Fruit fly (Drosophila melanogaster) whole organism, embryonic: ENCODE data around the gene cnir.
A peak's percentile ranks its signal among the peaks of the same experiment; 100 is the strongest.

Experiments
- Asciz ChIP-seq: fragments of 200-800 bp; sonication (Bioruptor generic); optimal IDR thresholded peaks from 2 replicates; lab custom pipeline; 2017; ENCODE audit warnings: missing biosample characterization, mild to moderate bottlenecking, missing genetic modification characterization, missing genetic modification reagents
- Bdp1 ChIP-seq: fragments of 200-800 bp; sonication (Bioruptor generic); optimal IDR thresholded peaks from 3 replicates; lab custom pipeline; 2016; ENCODE audit warnings: missing biosample characterization, missing genetic modification characterization
- CG10366 ChIP-seq: fragments of 200-800 bp; sonication (Bioruptor generic); IDR thresholded peaks from 2 replicates; pipeline ENCODE4 v1.3.6; 2022; ENCODE audit warnings: missing biosample characterization, missing genetic modification characterization
- CG11695 ChIP-seq: fragments of 200-800 bp; sonication (Bioruptor generic); IDR thresholded peaks from 3 replicates; pipeline ENCODE4 v1.3.6; 2022; ENCODE audit warnings: missing biosample characterization, missing genetic modification characterization
- CG13287 ChIP-seq: fragments of 200-800 bp; sonication (Bioruptor generic); IDR thresholded peaks from 2 replicates; pipeline ENCODE4 v1.3.6; 2022; ENCODE audit warnings: missing biosample characterization, missing genetic modification characterization; ENCODE audit not compliant: partially characterized antibody
- CG13424 ChIP-seq: fragments of 200-800 bp; sonication (Bioruptor generic); optimal IDR thresholded peaks from 2 replicates; lab custom pipeline; 2019; ENCODE audit warnings: missing biosample characterization, mild to moderate bottlenecking, missing genetic modification characterization, moderate library complexity
- CG16863 ChIP-seq: fragments of 200-800 bp; sonication (Bioruptor generic); optimal IDR thresholded peaks from 3 replicates; lab custom pipeline; 2016; ENCODE audit warnings: missing biosample characterization, missing genetic modification characterization
- CG18599 ChIP-seq: fragments of 200-800 bp; sonication (Bioruptor generic); optimal IDR thresholded peaks from 3 replicates; lab custom pipeline; 2017; ENCODE audit warnings: missing biosample characterization, missing genetic modification characterization, mild to moderate bottlenecking, moderate library complexity, missing genetic modification reagents
- CG34224 ChIP-seq: fragments of 200-800 bp; sonication (Bioruptor generic); IDR thresholded peaks from 3 replicates; pipeline ENCODE4 v1.3.6; 2022; ENCODE audit warnings: missing biosample characterization, missing genetic modification characterization; ENCODE audit not compliant: partially characterized antibody
- CG43689 ChIP-seq: fragments of 200-800 bp; sonication (Bioruptor generic); IDR thresholded peaks from 2 replicates; pipeline ENCODE4 v1.3.6; 2022; ENCODE audit warnings: missing biosample characterization, missing genetic modification characterization
- CG7556 ChIP-seq: fragments of 200-800 bp; sonication (Bioruptor generic); optimal IDR thresholded peaks from 2 replicates; lab custom pipeline; 2017; ENCODE audit warnings: missing biosample characterization, mild to moderate bottlenecking, missing genetic modification characterization
- CG7786 ChIP-seq: fragments of 200-800 bp; sonication (Bioruptor generic); optimal IDR thresholded peaks from 2 replicates; lab custom pipeline; 2016; ENCODE audit warnings: missing biosample characterization, missing genetic modification characterization
- CG7963 ChIP-seq: fragments of 200-800 bp; sonication (Bioruptor generic); IDR thresholded peaks from 3 replicates; pipeline ENCODE4 v1.3.6; 2022; ENCODE audit warnings: missing biosample characterization, missing genetic modification characterization; ENCODE audit not compliant: partially characterized antibody
- CG8924 ChIP-seq: fragments of 200-800 bp; optimal IDR thresholded peaks from 3 replicates; lab custom pipeline; 2019; ENCODE audit warnings: missing biosample characterization, mild to moderate bottlenecking, missing genetic modification characterization, moderate library complexity
- CG9727 ChIP-seq: fragments of 200-800 bp; sonication (Bioruptor generic); optimal IDR thresholded peaks from 3 replicates; lab custom pipeline; 2017; ENCODE audit warnings: missing biosample characterization, mild to moderate bottlenecking, missing genetic modification characterization
- CG9817 ChIP-seq: fragments of 200-800 bp; sonication (Bioruptor generic); optimal IDR thresholded peaks from 2 replicates; lab custom pipeline; 2018; ENCODE audit warnings: missing biosample characterization, mild to moderate bottlenecking, missing genetic modification characterization, moderate library complexity
- D19A ChIP-seq: fragments of 200-800 bp; optimal IDR thresholded peaks from 3 replicates; lab custom pipeline; 2019; ENCODE audit warnings: missing biosample characterization, mild to moderate bottlenecking, missing genetic modification characterization, moderate library complexity
- Dll ChIP-seq: fragments of 200-800 bp; sonication (Bioruptor generic); IDR thresholded peaks from 4 replicates; pipeline ENCODE4 v1.3.6; 2022; ENCODE audit warnings: missing biosample characterization, missing genetic modification characterization; ENCODE audit not compliant: partially characterized antibody
- Dp ChIP-seq: fragments of 200-800 bp; sonication (Bioruptor generic); optimal IDR thresholded peaks from 2 replicates; lab custom pipeline; 2018; ENCODE audit warnings: missing biosample characterization, mild to moderate bottlenecking, missing genetic modification characterization, moderate library complexity
- E2f2 ChIP-seq: fragments of 200-800 bp; sonication (Bioruptor generic); IDR thresholded peaks from 2 replicates; pipeline ENCODE4 v1.3.6; 2022; ENCODE audit warnings: missing biosample characterization, missing genetic modification characterization
- Ets65A ChIP-seq: fragments of 200-800 bp; sonication (Bioruptor generic); peaks from one replicate; lab custom pipeline; 2016; ENCODE audit warnings: missing biosample characterization, missing genetic modification characterization
- HLHmδ ChIP-seq: fragments of 200-800 bp; sonication (Bioruptor generic); optimal IDR thresholded peaks from 2 replicates; lab custom pipeline; 2018; ENCODE audit warnings: missing biosample characterization, mild to moderate bottlenecking, missing genetic modification characterization, moderate library complexity
- HmgD ChIP-seq: fragments of 200-800 bp; sonication (Bioruptor generic); optimal IDR thresholded peaks from 3 replicates; lab custom pipeline; 2016; ENCODE audit warnings: missing biosample characterization, missing genetic modification characterization
- Hr51 ChIP-seq, 2 experiments: fragments of 200-800 bp; sonication (Bioruptor generic); optimal IDR thresholded peaks; 2 replicates in 1 of 2; 3 replicates in 1 of 2; lab custom pipeline; 2016 to 2018; ENCODE audit warnings: missing biosample characterization in 2 of 2, missing genetic modification characterization in 2 of 2, mild to moderate bottlenecking in 1 of 2, moderate library complexity in 1 of 2
- Hr78 ChIP-seq, 2 experiments: fragments of 200-800 bp in 1 of 2; fragments of >200 bp in 1 of 2; sonication (Bioruptor generic) in 1 of 2; optimal IDR thresholded peaks; 2 replicates each; lab custom pipeline; 2017 to 2019; ENCODE audit warnings: missing biosample characterization in 2 of 2, missing genetic modification characterization in 2 of 2, mild to moderate bottlenecking in 1 of 2, moderate library complexity in 1 of 2
- Max ChIP-seq: fragments of 200-800 bp; sonication (Bioruptor generic); optimal IDR thresholded peaks from 2 replicates; lab custom pipeline; 2016; ENCODE audit warnings: missing biosample characterization, mild to moderate bottlenecking, missing genetic modification characterization
- Med ChIP-seq: fragments of 200-800 bp; sonication (Bioruptor generic); peaks from one replicate; lab custom pipeline; 2016; ENCODE audit warnings: missing biosample characterization, missing genetic modification characterization, mild to moderate bottlenecking, inconsistent platforms, moderate library complexity
- Opbp ChIP-seq: fragments of 200-800 bp; sonication (Bioruptor generic); IDR thresholded peaks from 3 replicates; pipeline ENCODE4 v1.3.6; 2022; ENCODE audit warnings: missing biosample characterization, missing genetic modification characterization; ENCODE audit not compliant: partially characterized antibody
- Ptx1 ChIP-seq: fragments of 200-800 bp; sonication (Bioruptor generic); IDR thresholded peaks from 2 replicates; pipeline ENCODE4 v1.3.6; 2022; ENCODE audit warnings: missing biosample characterization, missing genetic modification characterization
- Rfx ChIP-seq: fragments of 200-800 bp; sonication (Bioruptor generic); IDR thresholded peaks from 2 replicates; pipeline ENCODE4 v1.3.6; 2022; ENCODE audit warnings: missing biosample characterization, missing genetic modification characterization
- Ssrp ChIP-seq: fragments of 200-800 bp; sonication (Bioruptor generic); optimal IDR thresholded peaks from 2 replicates; lab custom pipeline; 2018; ENCODE audit warnings: missing biosample characterization, mild to moderate bottlenecking, missing genetic modification characterization, moderate library complexity
- al ChIP-seq: fragments of 200-800 bp; sonication (Bioruptor generic); IDR thresholded peaks from 2 replicates; pipeline ENCODE4 v1.3.6; 2022; ENCODE audit warnings: missing biosample characterization, missing genetic modification characterization
- bab2 ChIP-seq: fragments of 200-800 bp; sonication (Bioruptor generic); optimal IDR thresholded peaks from 2 replicates; lab custom pipeline; 2016; ENCODE audit warnings: missing biosample characterization, missing genetic modification characterization
- bbx ChIP-seq: fragments of 200-800 bp; sonication (Bioruptor generic); IDR thresholded peaks from 2 replicates; pipeline ENCODE4 v1.3.6; 2022; ENCODE audit warnings: missing biosample characterization, missing genetic modification characterization; ENCODE audit not compliant: partially characterized antibody
- gt ChIP-seq: fragments of 200-800 bp; sonication (Bioruptor generic); IDR thresholded peaks from 2 replicates; pipeline ENCODE4 v1.3.6; 2022; ENCODE audit warnings: missing biosample characterization, missing genetic modification characterization
- hth ChIP-seq: fragments of >200 bp; optimal IDR thresholded peaks from 2 replicates; lab custom pipeline; 2017; ENCODE audit warnings: inconsistent platforms
- lab ChIP-seq: fragments of 200-800 bp; sonication (Bioruptor generic); optimal IDR thresholded peaks from 3 replicates; lab custom pipeline; 2017; ENCODE audit warnings: missing biosample characterization, missing genetic modification characterization, mild to moderate bottlenecking, moderate library complexity, missing genetic modification reagents
- lilli ChIP-seq: fragments of 200-800 bp; sonication (Bioruptor generic); optimal IDR thresholded peaks from 3 replicates; lab custom pipeline; 2016; ENCODE audit warnings: missing biosample characterization, missing genetic modification characterization
- org-1 ChIP-seq: fragments of 200-800 bp; sonication (Bioruptor generic); optimal IDR thresholded peaks from 2 replicates; lab custom pipeline; 2017; ENCODE audit warnings: missing biosample characterization, missing genetic modification characterization
- pho ChIP-seq: fragments of 200-800 bp; sonication (Bioruptor generic); optimal IDR thresholded peaks from 2 replicates; lab custom pipeline; 2016; ENCODE audit warnings: missing biosample characterization, missing genetic modification characterization
- pnt ChIP-seq: fragments of 200-800 bp; sonication (Bioruptor generic); optimal IDR thresholded peaks from 3 replicates; lab custom pipeline; 2016; ENCODE audit warnings: missing biosample characterization, missing genetic modification characterization
- pum ChIP-seq: fragments of 200-800 bp; sonication (Bioruptor generic); optimal IDR thresholded peaks from 2 replicates; lab custom pipeline; 2016; ENCODE audit warnings: missing biosample characterization, missing genetic modification characterization
- row ChIP-seq: fragments of 200-800 bp; sonication (Bioruptor generic); IDR thresholded peaks from 3 replicates; pipeline ENCODE4 v1.3.6; 2022; ENCODE audit warnings: missing biosample characterization, missing genetic modification characterization
- sc ChIP-seq, 3 experiments: fragments of >200 bp in 2 of 3; fragments of 200-800 bp in 1 of 3; sonication (Bioruptor generic) in 1 of 3; optimal IDR thresholded peaks; 2 replicates in 2 of 3; 3 replicates in 1 of 3; lab custom pipeline; 2017; ENCODE audit warnings: mild to moderate bottlenecking in 1 of 3, missing biosample characterization in 1 of 3, missing genetic modification characterization in 1 of 3, missing genetic modification reagents in 1 of 3
- slou ChIP-seq: fragments of 200-800 bp; sonication (Bioruptor generic); optimal IDR thresholded peaks from 3 replicates; lab custom pipeline; 2016; ENCODE audit warnings: missing biosample characterization, missing genetic modification characterization
- tup ChIP-seq: fragments of 200-800 bp; sonication (Bioruptor generic); optimal IDR thresholded peaks from 2 replicates; lab custom pipeline; 2016; ENCODE audit warnings: missing biosample characterization, mild to moderate bottlenecking, missing genetic modification characterization, moderate library complexity
- zfh2 ChIP-seq: fragments of 200-800 bp; sonication (Bioruptor generic); optimal IDR thresholded peaks from 2 replicates; lab custom pipeline; 2016; ENCODE audit warnings: missing biosample characterization, missing genetic modification characterization

The cnir gene

dm6 chr2L:3055710-3056447 is 16.3 kb upstream of the cnir start (continued):
- TF ChIP-seq row: peak; percentile 75
- TF ChIP-seq hth (lab: Kevin White, UChicago): no peak
- TF ChIP-seq CG7963 (GFP tag; lab: Robert Waterston, UW): 0 out of 3 replicates have a peak, but pooled peaks have one; percentile 19
- peak; percentile 79 for TF ChIP-seq CG7556 (GFP tag; lab: Kevin White, UChicago)
- peak; percentile 31 for TF ChIP-seq org-1 (GFP tag; lab: Kevin White, UChicago)
- TF ChIP-seq Med (GFP tag; lab: Kevin White, UChicago): peak; percentile 27
- TF ChIP-seq CG16863 (GFP tag; lab: Kevin White, UChicago): peak; percentile 60
- TF ChIP-seq Ssrp (tag; lab: Kevin White, UChicago): peak; percentile 33
- TF ChIP-seq D19A: peak; percentile 94
- TF ChIP-seq Opbp (GFP tag; lab: Robert Waterston, UW): 0 out of 3 replicates have a peak, but pooled peaks have one; percentile 52
- TF ChIP-seq CG9727 (GFP tag; lab: Kevin White, UChicago): peak; percentile 41
- TF ChIP-seq CG43689 (GFP tag; lab: Robert Waterston, UW): no peak
- TF ChIP-seq pho (GFP tag; lab: Kevin White, UChicago): peak; percentile 31
- peak; percentile 51 for TF ChIP-seq lab
- peak; percentile 14 for TF ChIP-seq Max (GFP tag; lab: Kevin White, UChicago)
- TF ChIP-seq CG34224: peak; percentile 24; the same call in 1 of the 3 replicates
- TF ChIP-seq HmgD: no peak
- TF ChIP-seq Dp (GFP tag; lab: Kevin White, UChicago): peak; percentile 70
- peak; percentile 5; the same call in 1 of the 2 replicates for TF ChIP-seq al (GFP tag; lab: Robert Waterston, UW)
- TF ChIP-seq zfh2 (GFP tag; lab: Kevin White, UChicago): peak; percentile 34
- peak; percentile 50 for TF ChIP-seq lilli
- no peak for TF ChIP-seq gt (GFP tag; lab: Robert Waterston, UW)
- TF ChIP-seq CG18599 (GFP tag; lab: Kevin White, UChicago): peak; percentile 62
- peak; percentile 94 for TF ChIP-seq Ets65A
- peak; percentile 80 for TF ChIP-seq E2f2 (GFP tag; lab: Robert Waterston, UW)
- TF ChIP-seq CG7786: peak; percentile 41
- TF ChIP-seq Dll (GFP tag; lab: Robert Waterston, UW): peak; percentile 53; the same call in 2 of the 4 replicates
- no peak for TF ChIP-seq CG10366 (GFP tag; lab: Robert Waterston, UW)
- TF ChIP-seq Asciz (GFP tag; lab: Kevin White, UChicago): no peak
- TF ChIP-seq Hr51 (GFP tag; optimal IDR thresholded peaks at IDR 0.05; lab: Kevin White, UChicago): peak; percentile 5 to 56
- peak; percentile 54 for TF ChIP-seq CG13424 (tag; lab: Kevin White, UChicago)
- peak; percentile 31 for TF ChIP-seq pnt (GFP tag; lab: Kevin White, UChicago)
- TF ChIP-seq Hr78 (GFP tag; optimal IDR thresholded peaks at IDR 0.05; lab: Kevin White, UChicago): peak in 1 of 2 experiments; percentile 6
- peak; percentile 24; the same call in 1 of the 3 replicates for TF ChIP-seq CG11695 (GFP tag; lab: Robert Waterston, UW)
- peak; percentile 25 for TF ChIP-seq bab2 (GFP tag; lab: Kevin White, UChicago)
- peak; percentile 11 for TF ChIP-seq Bdp1
- peak; percentile 52 for TF ChIP-seq Ptx1 (GFP tag; lab: Robert Waterston, UW)
- TF ChIP-seq slou (GFP tag; lab: Kevin White, UChicago): peak; percentile 13
- TF ChIP-seq sc (optimal IDR thresholded peaks at IDR 0.05; lab: Kevin White, UChicago): no peak
- TF ChIP-seq sc (GFP tag; optimal IDR thresholded peaks at IDR 0.05; lab: Kevin White, UChicago): peak; percentile 22
- TF ChIP-seq CG8924: peak; percentile 46
- TF ChIP-seq pum (GFP tag; lab: Kevin White, UChicago): no peak
- no peak for TF ChIP-seq tup
- TF ChIP-seq Rfx: peak; percentile 66; the same call in 1 of the 2 replicates
- TF ChIP-seq bbx (GFP tag; lab: Robert Waterston, UW): peak; percentile 18; the same call in 1 of the 2 replicates
- peak; percentile 46 for TF ChIP-seq CG13287 (GFP tag; lab: Robert Waterston, UW)
- peak; percentile 5 for TF ChIP-seq CG9817 (tag; lab: Kevin White, UChicago)
- TF ChIP-seq HLHmδ (GFP tag; lab: Kevin White, UChicago): no peak
